Worm (Caenorhabditis elegans) whole organism, L4 larva: ENCODE data around the gene mrps-17.

Experiments
- D1046.2 ChIP-seq: fragments of 200-800 bp; sonication (Bioruptor generic); IDR thresholded peaks from 2 replicates; pipeline ENCODE4 v1.3.6; 2022; ENCODE audit warnings: missing genetic modification characterization, missing compliant biosample characterization
- F10B5.3 ChIP-seq: sonication (generic microtip); optimal IDR thresholded peaks from 2 replicates; lab custom pipeline; 2016; ENCODE audit warnings: mild to moderate bottlenecking, missing genetic modification characterization, missing compliant biosample characterization
- F26F4.8 ChIP-seq: fragments of 200-800 bp; sonication (Bioruptor generic); conservative IDR thresholded peaks from 2 replicates; pipeline ENCODE4 v1.3.6; 2022; ENCODE audit warnings: missing genetic modification characterization, missing compliant biosample characterization
- F37D6.2 ChIP-seq: sonication (generic microtip); optimal IDR thresholded peaks from 2 replicates; lab custom pipeline; 2016; ENCODE audit warnings: mild to moderate bottlenecking, missing genetic modification characterization, missing compliant biosample characterization
- F44E2.7 ChIP-seq: fragments of 200-800 bp; sonication (Bioruptor generic); IDR thresholded peaks from 2 replicates; pipeline ENCODE4 v2.1.2; 2022; ENCODE audit warnings: missing genetic modification characterization, missing compliant biosample characterization
- F49E8.2 ChIP-seq: sonication (generic microtip); optimal IDR thresholded peaks from 2 replicates; lab custom pipeline; 2016; ENCODE audit warnings: missing compliant biosample characterization, mild to moderate bottlenecking, missing genetic modification characterization, borderline replicate concordance
- T20F7.1 ChIP-seq: fragments of 200-800 bp; sonication (Bioruptor generic); optimal IDR thresholded peaks from 2 replicates; lab custom pipeline; 2018; ENCODE audit warnings: mild to moderate bottlenecking, missing genetic modification characterization, missing compliant biosample characterization
- ZK546.5 ChIP-seq, 2 experiments: sonication (generic microtip); optimal IDR thresholded peaks; 2 replicates each; lab custom pipeline; 2017; ENCODE audit warnings: missing biosample characterization in 2 of 2, missing genetic modification characterization in 2 of 2
- aha-1 ChIP-seq: fragments of 150-350 bp; peaks from one replicate; lab custom pipeline; 2014; ENCODE audit warnings: missing biosample characterization, missing genetic modification characterization
- ama-1 ChIP-seq: fragments of 150-350 bp; optimal IDR thresholded peaks from 2 replicates; lab custom pipeline; 2014; ENCODE audit warnings: inconsistent platforms, mixed read lengths
- attf-4 ChIP-seq: sonication (generic microtip); optimal IDR thresholded peaks from 3 replicates; lab custom pipeline; 2017; ENCODE audit warnings: missing biosample characterization, missing genetic modification characterization
- ceh-20 ChIP-seq: fragments of 200-800 bp; sonication (Bioruptor generic); IDR thresholded peaks from 2 replicates; pipeline ENCODE4 v1.3.6; 2022; ENCODE audit warnings: missing genetic modification reagents, missing genetic modification characterization, missing compliant biosample characterization
- ceh-44 ChIP-seq: fragments of 200-800 bp; sonication (Bioruptor generic); IDR thresholded peaks from 2 replicates; pipeline ENCODE4 v1.3.6; 2022; ENCODE audit warnings: missing genetic modification reagents, missing genetic modification characterization, missing compliant biosample characterization
- ctbp-1 ChIP-seq: fragments of 200-800 bp; sonication (Bioruptor generic); IDR thresholded peaks from 2 replicates; pipeline ENCODE4 v1.3.6; 2022; ENCODE audit warnings: missing genetic modification reagents, missing genetic modification characterization, missing compliant biosample characterization
- daf-16 ChIP-seq, 3 experiments: sonication (generic microtip); optimal IDR thresholded peaks; 2 replicates each; lab custom pipeline; 2016 to 2017; ENCODE audit warnings: missing genetic modification characterization in 3 of 3, missing genetic modification reagents in 3 of 3, mild to moderate bottlenecking in 2 of 3, missing compliant biosample characterization in 2 of 3, missing biosample characterization in 1 of 3, moderate library complexity in 1 of 3
- daf-19 ChIP-seq: fragments of 200-800 bp; sonication (Bioruptor generic); conservative IDR thresholded peaks from 2 replicates; pipeline ENCODE4 v1.3.6; 2022; ENCODE audit warnings: missing genetic modification characterization, missing compliant biosample characterization
- daf-8 ChIP-seq: fragments of 200-800 bp; sonication (Bioruptor generic); IDR thresholded peaks from 2 replicates; pipeline ENCODE4 v1.3.6; 2022; ENCODE audit warnings: missing genetic modification characterization, missing compliant biosample characterization
- dmd-8 ChIP-seq: fragments of 200-800 bp; sonication (Bioruptor generic); IDR thresholded peaks from 2 replicates; pipeline ENCODE4 v1.3.6; 2022; ENCODE audit warnings: missing genetic modification characterization, missing compliant biosample characterization
- dmd-9 ChIP-seq: fragments of 200-800 bp; sonication (Bioruptor generic); IDR thresholded peaks from 2 replicates; pipeline ENCODE4 v1.3.6; 2022; ENCODE audit warnings: missing genetic modification reagents, missing genetic modification characterization, missing compliant biosample characterization
- duxl-1 ChIP-seq: sonication (generic microtip); optimal IDR thresholded peaks from 2 replicates; lab custom pipeline; 2016; ENCODE audit warnings: mild to moderate bottlenecking, missing genetic modification characterization, moderate library complexity, missing compliant biosample characterization; ENCODE audit not compliant: poor library complexity
- dve-1 ChIP-seq: sonication (generic microtip); optimal IDR thresholded peaks from 2 replicates; lab custom pipeline; 2017; ENCODE audit warnings: antibody characterized with exemption, mild to moderate bottlenecking, missing genetic modification characterization, missing compliant biosample characterization; ENCODE audit not compliant: insufficient read depth
- egl-27 ChIP-seq: sonication (generic microtip); optimal IDR thresholded peaks from 3 replicates; lab custom pipeline; 2017; ENCODE audit warnings: missing biosample characterization, missing genetic modification reagents, missing genetic modification characterization
- egl-43 ChIP-seq: fragments of 200-800 bp; sonication (Bioruptor generic); IDR thresholded peaks from 2 replicates; pipeline ENCODE4 v1.3.6; 2022; ENCODE audit warnings: missing genetic modification reagents, missing genetic modification characterization, missing compliant biosample characterization
- fos-1 ChIP-seq: fragments of 150-350 bp; optimal IDR thresholded peaks from 2 replicates; lab custom pipeline; 2014; ENCODE audit warnings: missing biosample characterization, missing genetic modification characterization
- gei-8 ChIP-seq: fragments of 200-800 bp; sonication (Bioruptor generic); optimal IDR thresholded peaks from 2 replicates; lab custom pipeline; 2018; ENCODE audit warnings: mild to moderate bottlenecking, missing genetic modification characterization, missing compliant biosample characterization
- hlh-11 ChIP-seq: fragments of 200-800 bp; sonication (Bioruptor generic); optimal IDR thresholded peaks from 2 replicates; lab custom pipeline; 2018; ENCODE audit warnings: mild to moderate bottlenecking, missing genetic modification characterization, missing compliant biosample characterization
- hlh-30 ChIP-seq: sonication (generic microtip); optimal IDR thresholded peaks from 2 replicates; lab custom pipeline; 2017; ENCODE audit warnings: antibody characterized with exemption, mild to moderate bottlenecking, missing genetic modification characterization, missing compliant biosample characterization; ENCODE audit not compliant: insufficient read depth
- hmg-1.1 ChIP-seq: fragments of 200-800 bp; sonication (Bioruptor generic); IDR thresholded peaks from 2 replicates; pipeline ENCODE4 v1.3.6; 2022; ENCODE audit warnings: missing genetic modification reagents, missing genetic modification characterization, missing compliant biosample characterization
- lin-13 ChIP-seq: fragments of 150-350 bp; optimal IDR thresholded peaks from 2 replicates; lab custom pipeline; 2014; ENCODE audit warnings: missing biosample characterization, missing genetic modification reagents, missing genetic modification characterization
- lin-29 ChIP-seq: fragments of 200-800 bp; sonication (Bioruptor generic); IDR thresholded peaks from 2 replicates; pipeline ENCODE4 v1.3.6; 2022; ENCODE audit warnings: missing genetic modification reagents, missing genetic modification characterization, missing compliant biosample characterization
- lin-39 ChIP-seq: fragments of 150-350 bp; optimal IDR thresholded peaks from 2 replicates; lab custom pipeline; 2014; ENCODE audit warnings: missing biosample characterization, missing genetic modification reagents, missing genetic modification characterization
- lir-3 ChIP-seq: sonication (generic microtip); optimal IDR thresholded peaks from 2 replicates; lab custom pipeline; 2016; ENCODE audit warnings: mild to moderate bottlenecking, missing genetic modification characterization, missing compliant biosample characterization
- madf-9 ChIP-seq: fragments of 200-800 bp; sonication (Bioruptor generic); conservative IDR thresholded peaks from 2 replicates; pipeline ENCODE4 v1.3.6; 2022; ENCODE audit warnings: missing genetic modification reagents, missing genetic modification characterization, missing compliant biosample characterization
- mdl-1 ChIP-seq, 2 experiments: fragments of 150-350 bp in 1 of 2; sonication (generic microtip) in 1 of 2; optimal IDR thresholded peaks; 2 replicates each; lab custom pipeline; 2014 to 2017; ENCODE audit warnings: missing biosample characterization in 2 of 2, missing genetic modification characterization in 2 of 2
- mdt-29 ChIP-seq: fragments of 200-800 bp; sonication (Bioruptor generic); IDR thresholded peaks from 2 replicates; pipeline ENCODE4 v1.3.6; 2022; ENCODE audit warnings: missing genetic modification reagents, missing genetic modification characterization, missing compliant biosample characterization
- mes-2 ChIP-seq: sonication (generic microtip); optimal IDR thresholded peaks from 2 replicates; lab custom pipeline; 2016; ENCODE audit warnings: missing genotype, mild to moderate bottlenecking, missing genetic modification characterization, missing compliant biosample characterization; ENCODE audit not compliant: poor library complexity, severe bottlenecking
- nhr-10 ChIP-seq: fragments of 150-350 bp; optimal IDR thresholded peaks from 2 replicates; lab custom pipeline; 2014; ENCODE audit warnings: missing biosample characterization, missing genetic modification characterization
- nhr-102 ChIP-seq: sonication (generic microtip); optimal IDR thresholded peaks from 2 replicates; lab custom pipeline; 2016; ENCODE audit warnings: mild to moderate bottlenecking, missing genetic modification characterization, moderate library complexity, missing compliant biosample characterization
- nhr-111 ChIP-seq: fragments of 200-800 bp; sonication (Bioruptor generic); optimal IDR thresholded peaks from 2 replicates; lab custom pipeline; 2018; ENCODE audit warnings: mild to moderate bottlenecking, missing genetic modification characterization, missing compliant biosample characterization
- nhr-25 ChIP-seq: sonication (generic microtip); optimal IDR thresholded peaks from 2 replicates; lab custom pipeline; 2017; ENCODE audit warnings: missing genetic modification characterization, mild to moderate bottlenecking, missing compliant biosample characterization, antibody characterized with exemption, moderate library complexity, borderline replicate concordance; ENCODE audit not compliant: insufficient read depth
- nhr-41 ChIP-seq: fragments of 200-800 bp; sonication (Bioruptor generic); IDR thresholded peaks from 2 replicates; pipeline ENCODE4 v1.3.6; 2022; ENCODE audit warnings: missing genetic modification reagents, missing genetic modification characterization, missing compliant biosample characterization
- nhr-77 ChIP-seq: fragments of 150-350 bp; optimal IDR thresholded peaks from 2 replicates; lab custom pipeline; 2014; ENCODE audit warnings: missing biosample characterization, missing genetic modification characterization
- snpc-1.2 ChIP-seq: fragments of 200-800 bp; sonication (Bioruptor generic); IDR thresholded peaks from 2 replicates; pipeline ENCODE4 v1.3.6; 2022; ENCODE audit warnings: missing genetic modification reagents, missing genetic modification characterization, missing compliant biosample characterization
- snpc-4 ChIP-seq: fragments of 150-350 bp; optimal IDR thresholded peaks from 2 replicates; lab custom pipeline; 2014; ENCODE audit warnings: missing biosample characterization, missing genetic modification characterization
- tag-97 ChIP-seq: fragments of 200-800 bp; sonication (Bioruptor generic); IDR thresholded peaks from 2 replicates; pipeline ENCODE4 v1.3.6; 2022; ENCODE audit warnings: missing genetic modification characterization, missing compliant biosample characterization
- unc-39 ChIP-seq: sonication (generic microtip); optimal IDR thresholded peaks from 2 replicates; lab custom pipeline; 2017; ENCODE audit warnings: missing biosample characterization, missing genetic modification characterization
- unc-62 ChIP-seq, 3 experiments: fragments of 150-350 bp in 1 of 3; sonication (generic microtip); optimal IDR thresholded peaks in 2 of 3; peaks in 1 of 3; 1 replicate in 1 of 3; 2 replicates in 2 of 3; lab custom pipeline; 2014 to 2017; ENCODE audit warnings: missing biosample characterization in 3 of 3, missing genetic modification characterization in 3 of 3, missing genetic modification reagents in 3 of 3, missing genotype in 1 of 3
- zag-1 ChIP-seq: fragments of 150-350 bp; optimal IDR thresholded peaks from 2 replicates; lab custom pipeline; 2014; ENCODE audit warnings: missing biosample characterization, missing genetic modification characterization
- zfp-2 ChIP-seq: sonication (generic microtip); optimal IDR thresholded peaks from 2 replicates; lab custom pipeline; 2016; ENCODE audit warnings: mild to moderate bottlenecking, missing genetic modification characterization, missing compliant biosample characterization
- ztf-7 ChIP-seq: fragments of 150-350 bp; optimal IDR thresholded peaks from 2 replicates; lab custom pipeline; 2014; ENCODE audit warnings: missing biosample characterization, missing genetic modification characterization

Gene mrps-17

ce11 chrIII:6421973-6422511, 9.6 kb downstream of the mrps-17 start:
- TF ChIP-seq ctbp-1 (GFP tag; lab: Robert Waterston, UW) (no peak), snpc-4 (no peak), F26F4.8 (GFP tag; lab: Robert Waterston, UW) (no peak), dmd-8 (no peak), F44E2.7 (GFP tag; lab: Robert Waterston, UW) (no peak), hmg-1.1 (GFP tag; lab: Robert Waterston, UW) (peak; percentile 60; the same call in 1 of the 2 replicates), nhr-25 (tag; lab: Kevin White, UChicago) (no peak), T20F7.1 (GFP tag; lab: Kevin White, UChicago) (no peak), attf-4 (tag; lab: Kevin White, UChicago) (no peak), duxl-1 (tag; lab: Kevin White, UChicago) (no peak), hlh-11 (tag; lab: Kevin White, UChicago) (peak; percentile 82), nhr-102 (tag; lab: Kevin White, UChicago) (peak; percentile 18), ztf-7 (tag; lab: Kevin White, UChicago) (no peak), mdt-29 (GFP tag; lab: Robert Waterston, UW) (no peak), mes-2 (tag; lab: Kevin White, UChicago) (peak; percentile 4), dve-1 (tag; lab: Kevin White, UChicago) (peak; percentile 84), tag-97 (GFP tag; lab: Robert Waterston, UW) (no peak), snpc-1.2 (GFP tag; lab: Robert Waterston, UW) (no peak), ama-1 (lab: Kevin White, UChicago) (no peak), ceh-44 (GFP tag; lab: Robert Waterston, UW) (no peak), daf-8 (GFP tag; lab: Robert Waterston, UW) (no peak), dmd-9 (GFP tag; lab: Robert Waterston, UW) (no peak), nhr-41 (GFP tag; lab: Robert Waterston, UW) (no peak), lir-3 (tag; lab: Kevin White, UChicago) (no peak), daf-16 (GFP tag; optimal IDR thresholded peaks at IDR 0.05; lab: Kevin White, UChicago) (no peak), daf-16 (tag; optimal IDR thresholded peaks at IDR 0.05; lab: Kevin White, UChicago) (peak; percentile 73), nhr-111 (GFP tag; lab: Kevin White, UChicago) (no peak), F10B5.3 (tag; lab: Kevin White, UChicago) (no peak), nhr-77 (tag; lab: Kevin White, UChicago) (no peak), daf-19 (no peak), lin-39 (tag; lab: Kevin White, UChicago) (no peak), ZK546.5 (tag; optimal IDR thresholded peaks at IDR 0.05; lab: Kevin White, UChicago) (no peak), D1046.2 (GFP tag; lab: Robert Waterston, UW) (no peak), zag-1 (no peak), nhr-10 (no peak), F37D6.2 (tag; lab: Kevin White, UChicago) (no peak), gei-8 (GFP tag; lab: Kevin White, UChicago) (no peak), madf-9 (no peak), F49E8.2 (tag; lab: Kevin White, UChicago) (no peak), mdl-1 (tag; optimal IDR thresholded peaks at IDR 0.05; lab: Kevin White, UChicago) (peak; percentile 31 to 76), egl-27 (no peak), lin-13 (no peak), hlh-30 (tag; lab: Kevin White, UChicago) (peak; percentile 82), unc-39 (no peak), zfp-2 (tag; lab: Kevin White, UChicago) (no peak), lin-29 (GFP tag; lab: Robert Waterston, UW) (no peak), egl-43 (GFP tag; lab: Robert Waterston, UW) (no peak), aha-1 (peak; percentile 61), fos-1 (no peak), unc-62 (GFP tag; optimal IDR thresholded peaks at IDR 0.05 in 1 of 2; lab: Kevin White, UChicago) (peak in 1 of 2 experiments; percentile 83), unc-62 (tag; optimal IDR thresholded peaks at IDR 0.05; lab: Kevin White, UChicago) (no peak), ceh-20 (GFP tag; lab: Robert Waterston, UW) (peak; percentile 31; the same call in 1 of the 2 replicates)
